Worm (Caenorhabditis elegans) whole organism, midembryonic: ENCODE data around the gene mrpl-45.

ENCODE experiments used
- T22C8.4 ChIP-seq: fragments of 200-800 bp; sonication (Bioruptor generic); IDR thresholded peaks from 2 replicates; pipeline ENCODE4 v1.3.6; 2022; ENCODE audit warnings: missing genetic modification characterization, missing compliant biosample characterization
- cog-1 ChIP-seq: sonication (generic microtip); optimal IDR thresholded peaks from 2 replicates; lab custom pipeline; 2016; ENCODE audit warnings: missing genetic modification characterization, missing compliant biosample characterization
- flt-1 ChIP-seq: fragments of 200-800 bp; sonication (Bioruptor generic); IDR thresholded peaks from 2 replicates; pipeline ENCODE4 v1.3.6; 2022; ENCODE audit warnings: missing genetic modification characterization, missing compliant biosample characterization
- ztf-23 ChIP-seq: fragments of 200-800 bp; sonication (Bioruptor generic); IDR thresholded peaks from 2 replicates; pipeline ENCODE4 v1.3.6; 2022; ENCODE audit warnings: missing genetic modification reagents, missing genetic modification characterization, missing compliant biosample characterization

DNA sequence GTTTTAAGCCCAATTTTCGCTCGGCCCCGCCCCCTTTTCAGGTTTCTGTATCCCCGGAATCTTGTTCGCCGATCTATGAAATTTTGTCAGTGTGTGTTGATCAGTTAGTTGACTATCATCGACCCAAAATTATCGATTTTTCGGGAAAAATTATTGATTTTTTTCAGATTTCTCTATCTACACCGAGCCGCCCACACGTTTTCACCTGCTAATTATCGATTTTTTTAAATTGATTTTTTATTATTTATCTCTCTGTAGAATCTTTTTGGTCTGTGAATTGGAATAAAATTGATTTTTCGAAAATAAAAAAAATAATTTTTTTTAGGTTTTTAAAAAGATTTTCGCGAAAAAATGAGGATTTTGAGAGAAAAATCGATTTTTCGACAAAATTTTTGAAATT, 5.2 kb upstream of the mrpl-45 start:
- TF ChIP-seq T22C8.4 (peak; percentile 82), cog-1 (tag; lab: Kevin White, UChicago) (no peak), ztf-23 (GFP tag; lab: Robert Waterston, UW) (no peak), flt-1 (GFP tag; lab: Robert Waterston, UW) (no peak)
